Worm (Caenorhabditis elegans) whole organism, L1 larva: ENCODE results near the gene F44E5.2.

ENCODE experiments used
- C34B4.2 ChIP-seq: sonication (generic microtip); optimal IDR thresholded peaks from 2 replicates; lab custom pipeline; 2017; ENCODE audit warnings: mild to moderate bottlenecking, missing genetic modification characterization, missing compliant biosample characterization
- egl-27 ChIP-seq, 2 experiments: fragments of 150-350 bp in 1 of 2; sonication (generic microtip); optimal IDR thresholded peaks; 3 replicates each; lab custom pipeline; 2017 to 2018; ENCODE audit warnings: missing biosample characterization in 2 of 2, missing genetic modification characterization in 2 of 2, missing genetic modification reagents in 2 of 2
- lin-35 ChIP-seq, 2 experiments: fragments of 150-350 bp; optimal IDR thresholded peaks; 2 replicates each; lab custom pipeline; 2014; ENCODE audit warnings: missing biosample characterization in 2 of 2, missing genetic modification characterization in 2 of 2, missing genetic modification reagents in 2 of 2
- pqm-1 ChIP-seq: sonication (generic microtip); optimal IDR thresholded peaks from 3 replicates; lab custom pipeline; 2017; ENCODE audit warnings: missing biosample characterization, missing genetic modification characterization

DNA sequence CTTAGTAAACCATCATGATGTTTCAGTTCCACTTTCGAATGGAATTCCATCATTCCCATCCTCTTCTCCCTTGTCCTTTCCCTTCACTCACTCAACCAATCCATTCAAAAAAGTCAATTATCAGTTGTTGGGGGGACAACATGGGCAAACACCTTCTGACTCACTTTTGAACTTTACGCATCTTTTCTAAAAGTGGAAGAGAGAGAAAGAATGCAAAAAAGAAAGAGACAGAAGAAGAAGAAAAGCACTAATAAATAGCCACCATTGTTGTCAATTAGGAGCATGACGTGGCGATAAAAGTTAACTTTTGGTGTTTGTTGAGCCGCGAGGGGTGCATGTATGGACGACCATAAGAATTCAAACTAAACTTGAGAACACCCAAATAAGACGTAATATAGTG is 21.5 kb downstream of the F44E5.2 start:
- no peak for TF ChIP-seq egl-27 (tag; optimal IDR thresholded peaks at IDR 0.05; lab: Kevin White, UChicago)
- TF ChIP-seq lin-35 (GFP tag; optimal IDR thresholded peaks at IDR 0.05; lab: Kevin White, UChicago): no peak
- no peak for TF ChIP-seq pqm-1 (tag; lab: Kevin White, UChicago)
- no peak for TF ChIP-seq C34B4.2
